Fruit fly (Drosophila melanogaster) whole organism, embryonic: ENCODE results near the gene IA-2.

Source experiments
- C15 ChIP-seq: fragments of 200-800 bp; sonication (Bioruptor generic); IDR thresholded peaks from 3 replicates; pipeline ENCODE4 v1.3.6; 2022; ENCODE audit warnings: missing biosample characterization, missing genetic modification characterization
- CG10147 ChIP-seq: fragments of 200-800 bp; sonication (Bioruptor generic); optimal IDR thresholded peaks from 2 replicates; lab custom pipeline; 2019; ENCODE audit warnings: missing biosample characterization, mild to moderate bottlenecking, missing genetic modification characterization, moderate library complexity
- CG10209 ChIP-seq: fragments of 200-800 bp; sonication (Bioruptor generic); optimal IDR thresholded peaks from 3 replicates; lab custom pipeline; 2017; ENCODE audit warnings: missing biosample characterization, mild to moderate bottlenecking, missing genetic modification characterization, missing genetic modification reagents
- CG10366 ChIP-seq: fragments of 200-800 bp; sonication (Bioruptor generic); IDR thresholded peaks from 2 replicates; pipeline ENCODE4 v1.3.6; 2022; ENCODE audit warnings: missing biosample characterization, missing genetic modification characterization
- CG11504 ChIP-seq: fragments of 200-800 bp; sonication (Bioruptor generic); optimal IDR thresholded peaks from 3 replicates; lab custom pipeline; 2019; ENCODE audit warnings: missing biosample characterization, mild to moderate bottlenecking, missing genetic modification characterization, moderate library complexity
- CG13894 ChIP-seq: fragments of 200-800 bp; sonication (Bioruptor generic); optimal IDR thresholded peaks from 3 replicates; lab custom pipeline; 2018; ENCODE audit warnings: missing biosample characterization, mild to moderate bottlenecking, missing genetic modification characterization, moderate library complexity
- CG14050 ChIP-seq: fragments of 200-800 bp; sonication (Bioruptor generic); IDR thresholded peaks from 3 replicates; pipeline ENCODE4 v1.3.6; 2022; ENCODE audit warnings: missing biosample characterization, missing genetic modification characterization
- CG14667 ChIP-seq: fragments of 200-800 bp; sonication (Bioruptor generic); IDR thresholded peaks from 2 replicates; pipeline ENCODE4 v1.3.6; 2022; ENCODE audit warnings: missing biosample characterization, missing genetic modification characterization
- CG1529 ChIP-seq: fragments of 200-800 bp; sonication (Bioruptor generic); optimal IDR thresholded peaks from 3 replicates; lab custom pipeline; 2018; ENCODE audit warnings: missing biosample characterization, missing genetic modification characterization
- CG16779 ChIP-seq: fragments of 200-800 bp; sonication (Bioruptor generic); IDR thresholded peaks from 2 replicates; pipeline ENCODE4 v1.3.6; 2022; ENCODE audit warnings: missing biosample characterization, missing genetic modification characterization
- CG17328 ChIP-seq: fragments of 200-800 bp; sonication (Bioruptor generic); IDR thresholded peaks from 2 replicates; pipeline ENCODE4 v1.3.6; 2022; ENCODE audit warnings: missing biosample characterization, missing genetic modification characterization
- CG18011 ChIP-seq: fragments of 200-800 bp; sonication (Bioruptor generic); optimal IDR thresholded peaks from 2 replicates; lab custom pipeline; 2017; ENCODE audit warnings: missing biosample characterization, missing genetic modification characterization, mild to moderate bottlenecking, moderate library complexity, missing genotype
- CG3407 ChIP-seq: fragments of 200-800 bp; sonication (Bioruptor generic); optimal IDR thresholded peaks from 2 replicates; lab custom pipeline; 2018; ENCODE audit warnings: missing biosample characterization, mild to moderate bottlenecking, missing genetic modification characterization
- CG34224 ChIP-seq: fragments of 200-800 bp; sonication (Bioruptor generic); IDR thresholded peaks from 3 replicates; pipeline ENCODE4 v1.3.6; 2022; ENCODE audit warnings: missing biosample characterization, missing genetic modification characterization; ENCODE audit not compliant: partially characterized antibody
- CG3847 ChIP-seq: fragments of 200-800 bp; sonication (Bioruptor generic); IDR thresholded peaks from 2 replicates; pipeline ENCODE4 v1.3.6; 2022; ENCODE audit warnings: missing biosample characterization, missing genetic modification characterization
- CG4328 ChIP-seq: fragments of 200-800 bp; sonication (Bioruptor generic); optimal IDR thresholded peaks from 3 replicates; lab custom pipeline; 2017; ENCODE audit warnings: missing biosample characterization, missing genetic modification reagents, missing genetic modification characterization
- CG4707 ChIP-seq: fragments of 200-800 bp; sonication (Bioruptor generic); optimal IDR thresholded peaks from 2 replicates; lab custom pipeline; 2018; ENCODE audit warnings: missing biosample characterization, mild to moderate bottlenecking, missing genetic modification characterization, moderate library complexity
- CG4730 ChIP-seq: fragments of 200-800 bp; sonication (Bioruptor generic); IDR thresholded peaks from 2 replicates; pipeline ENCODE4 v1.3.6; 2022; ENCODE audit warnings: missing biosample characterization, missing genetic modification characterization
- CG8359 ChIP-seq: fragments of 200-800 bp; sonication (Bioruptor generic); optimal IDR thresholded peaks from 2 replicates; lab custom pipeline; 2017; ENCODE audit warnings: missing biosample characterization, mild to moderate bottlenecking, missing genetic modification characterization, borderline replicate concordance
- Dfd ChIP-seq, 2 experiments: fragments of >200 bp; optimal IDR thresholded peaks; 2 replicates each; lab custom pipeline; 2017; ENCODE audit warnings: missing biosample characterization in 2 of 2, missing genetic modification characterization in 2 of 2
- Hey ChIP-seq: fragments of 200-800 bp; sonication (Bioruptor generic); optimal IDR thresholded peaks from 3 replicates; lab custom pipeline; 2018; ENCODE audit warnings: missing biosample characterization, mild to moderate bottlenecking, missing genetic modification characterization
- Hr78 ChIP-seq, 2 experiments: fragments of 200-800 bp in 1 of 2; fragments of >200 bp in 1 of 2; sonication (Bioruptor generic) in 1 of 2; optimal IDR thresholded peaks; 2 replicates each; lab custom pipeline; 2017 to 2019; ENCODE audit warnings: missing biosample characterization in 2 of 2, missing genetic modification characterization in 2 of 2, mild to moderate bottlenecking in 1 of 2, moderate library complexity in 1 of 2
- NK7.1 ChIP-seq: fragments of 200-800 bp; sonication (Bioruptor generic); optimal IDR thresholded peaks from 3 replicates; lab custom pipeline; 2016; ENCODE audit warnings: missing biosample characterization, missing genetic modification characterization
- NfI ChIP-seq: fragments of 200-800 bp; sonication (Bioruptor generic); optimal IDR thresholded peaks from 3 replicates; lab custom pipeline; 2018; ENCODE audit warnings: missing biosample characterization, mild to moderate bottlenecking, missing genetic modification characterization, moderate library complexity
- PHDP ChIP-seq: fragments of 200-800 bp; sonication (Bioruptor generic); optimal IDR thresholded peaks from 3 replicates; lab custom pipeline; 2018; ENCODE audit warnings: missing biosample characterization, mild to moderate bottlenecking, missing genetic modification characterization, moderate library complexity
- Tbp ChIP-seq: fragments of >200 bp; optimal IDR thresholded peaks from 2 replicates; lab custom pipeline; 2018; ENCODE audit warnings: missing biosample characterization, missing genetic modification characterization
- Vsx1 ChIP-seq: fragments of 200-800 bp; sonication (Bioruptor generic); optimal IDR thresholded peaks from 2 replicates; lab custom pipeline; 2017; ENCODE audit warnings: missing biosample characterization, mild to moderate bottlenecking, missing genetic modification characterization, missing genetic modification reagents
- bbx ChIP-seq: fragments of 200-800 bp; sonication (Bioruptor generic); IDR thresholded peaks from 2 replicates; pipeline ENCODE4 v1.3.6; 2022; ENCODE audit warnings: missing biosample characterization, missing genetic modification characterization; ENCODE audit not compliant: partially characterized antibody
- chm ChIP-seq: fragments of 200-800 bp; sonication (Bioruptor generic); IDR thresholded peaks from 2 replicates; pipeline ENCODE4 v1.3.6; 2022; ENCODE audit warnings: missing biosample characterization, missing genetic modification characterization
- dimm ChIP-seq: fragments of 200-800 bp; sonication (Bioruptor generic); IDR thresholded peaks from 2 replicates; pipeline ENCODE4 v1.3.6; 2022; ENCODE audit warnings: missing biosample characterization, missing genetic modification characterization
- dmrt99B ChIP-seq: fragments of 200-800 bp; sonication (Bioruptor generic); optimal IDR thresholded peaks from 2 replicates; lab custom pipeline; 2018; ENCODE audit warnings: missing biosample characterization, mild to moderate bottlenecking, missing genetic modification characterization, moderate library complexity
- esg ChIP-seq: fragments of 200-800 bp; sonication (Bioruptor generic); conservative IDR thresholded peaks from 2 replicates; pipeline ENCODE4 v1.3.6; 2022; ENCODE audit warnings: missing biosample characterization, missing genetic modification characterization
- eyg ChIP-seq: fragments of 200-800 bp; sonication (Bioruptor generic); optimal IDR thresholded peaks from 3 replicates; lab custom pipeline; 2016; ENCODE audit warnings: missing biosample characterization, missing genetic modification characterization
- fd64A ChIP-seq: fragments of 200-800 bp; sonication (Bioruptor generic); optimal IDR thresholded peaks from 3 replicates; lab custom pipeline; 2018; ENCODE audit warnings: missing biosample characterization, mild to moderate bottlenecking, missing genetic modification characterization
- gsb-n ChIP-seq: fragments of 200-800 bp; sonication (Bioruptor generic); optimal IDR thresholded peaks from 3 replicates; lab custom pipeline; 2018; ENCODE audit warnings: missing biosample characterization, mild to moderate bottlenecking, missing genetic modification characterization
- gt ChIP-seq: fragments of 200-800 bp; sonication (Bioruptor generic); IDR thresholded peaks from 2 replicates; pipeline ENCODE4 v1.3.6; 2022; ENCODE audit warnings: missing biosample characterization, missing genetic modification characterization
- her ChIP-seq: fragments of 200-800 bp; sonication (Bioruptor generic); optimal IDR thresholded peaks from 2 replicates; lab custom pipeline; 2016; ENCODE audit warnings: missing biosample characterization, missing genetic modification characterization
- ind ChIP-seq: fragments of 200-800 bp; sonication (Bioruptor generic); optimal IDR thresholded peaks from 3 replicates; lab custom pipeline; 2016; ENCODE audit warnings: missing biosample characterization, missing genetic modification characterization
- ken ChIP-seq: fragments of 200-800 bp; sonication (Bioruptor generic); IDR thresholded peaks from 3 replicates; pipeline ENCODE4 v1.3.6; 2022; ENCODE audit warnings: missing biosample characterization, missing genetic modification characterization
- lab ChIP-seq: fragments of 200-800 bp; sonication (Bioruptor generic); optimal IDR thresholded peaks from 3 replicates; lab custom pipeline; 2017; ENCODE audit warnings: missing biosample characterization, missing genetic modification characterization, mild to moderate bottlenecking, moderate library complexity, missing genetic modification reagents
- nau ChIP-seq: fragments of 200-800 bp; sonication (Bioruptor generic); optimal IDR thresholded peaks from 3 replicates; lab custom pipeline; 2017; ENCODE audit warnings: missing biosample characterization, mild to moderate bottlenecking, missing genetic modification characterization, missing genetic modification reagents
- psq ChIP-seq: fragments of 200-800 bp; sonication (Bioruptor generic); optimal IDR thresholded peaks from 2 replicates; lab custom pipeline; 2017; ENCODE audit warnings: missing biosample characterization, missing genetic modification characterization
- row ChIP-seq: fragments of 200-800 bp; sonication (Bioruptor generic); IDR thresholded peaks from 3 replicates; pipeline ENCODE4 v1.3.6; 2022; ENCODE audit warnings: missing biosample characterization, missing genetic modification characterization
- schlank ChIP-seq: fragments of 200-800 bp; sonication (Bioruptor generic); optimal IDR thresholded peaks from 2 replicates; lab custom pipeline; 2018; ENCODE audit warnings: missing biosample characterization, mild to moderate bottlenecking, missing genetic modification characterization
- slou ChIP-seq: fragments of 200-800 bp; sonication (Bioruptor generic); optimal IDR thresholded peaks from 3 replicates; lab custom pipeline; 2016; ENCODE audit warnings: missing biosample characterization, missing genetic modification characterization
- sna ChIP-seq: fragments of 200-800 bp; sonication (Bioruptor generic); IDR thresholded peaks from 2 replicates; pipeline ENCODE4 v1.3.6; 2022; ENCODE audit warnings: missing biosample characterization, missing genetic modification characterization; ENCODE audit not compliant: partially characterized antibody
- stwl ChIP-seq: fragments of 200-800 bp; sonication (Bioruptor generic); optimal IDR thresholded peaks from 3 replicates; lab custom pipeline; 2018; ENCODE audit warnings: missing biosample characterization, mild to moderate bottlenecking, missing genetic modification characterization, moderate library complexity
- twi ChIP-seq: fragments of 200-800 bp; optimal IDR thresholded peaks from 2 replicates; lab custom pipeline; 2019; ENCODE audit warnings: missing biosample characterization, mild to moderate bottlenecking, missing genetic modification characterization, moderate library complexity
- tx ChIP-seq: fragments of 200-800 bp; sonication (Bioruptor generic); optimal IDR thresholded peaks from 2 replicates; lab custom pipeline; 2016; ENCODE audit warnings: missing biosample characterization, missing genetic modification characterization
- z ChIP-seq: fragments of 200-800 bp; sonication (Bioruptor generic); IDR thresholded peaks from 3 replicates; pipeline ENCODE4 v1.3.6; 2022; ENCODE audit warnings: missing biosample characterization, missing genetic modification characterization
- zfh1 ChIP-seq: fragments of 200-800 bp; sonication (Bioruptor generic); IDR thresholded peaks from 3 replicates; pipeline ENCODE4 v1.3.6; 2022; ENCODE audit warnings: missing biosample characterization, missing genetic modification characterization

Gene IA-2

DNA sequence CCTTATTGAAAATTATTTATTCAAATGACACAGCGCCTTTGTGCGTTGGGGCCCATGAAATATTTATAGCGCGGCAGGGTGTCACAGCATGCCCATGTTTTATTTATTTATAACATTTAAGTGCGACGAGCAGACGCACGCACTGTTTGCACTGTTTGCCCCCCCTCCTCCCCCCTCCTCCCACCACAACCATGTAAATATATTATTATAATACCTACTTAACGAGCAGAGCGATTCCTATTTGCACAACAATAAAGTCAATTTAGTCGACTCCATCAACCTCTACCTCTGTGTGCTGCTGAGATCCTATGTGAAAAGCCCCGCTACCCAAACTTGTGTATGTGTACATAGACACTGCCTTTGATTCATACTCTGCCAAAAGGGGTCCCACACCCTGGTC, 46.9 kb upstream of the IA-2 start (continued):
- no peak for TF ChIP-seq row (GFP tag; lab: Robert Waterston, UW)
- no peak for TF ChIP-seq psq (GFP tag; lab: Kevin White, UChicago)
- 0 out of 2 replicates have a peak, but pooled peaks have one; percentile 24 for TF ChIP-seq CG3847 (GFP tag; lab: Robert Waterston, UW)
- no peak for TF ChIP-seq her
- peak; percentile 17 for TF ChIP-seq Hey (tag; lab: Kevin White, UChicago)
- no peak for TF ChIP-seq CG4707
- TF ChIP-seq Tbp, result no peak
- TF ChIP-seq schlank (tag; lab: Kevin White, UChicago), result peak; percentile 7
- TF ChIP-seq nau (GFP tag; lab: Kevin White, UChicago), result peak; percentile 40
- TF ChIP-seq CG18011 (GFP tag; lab: Kevin White, UChicago), result no peak
- TF ChIP-seq twi (tag; lab: Kevin White, UChicago), result no peak
- TF ChIP-seq CG1529 (GFP tag; lab: Kevin White, UChicago), result peak; percentile 33
- no peak for TF ChIP-seq CG4730 (GFP tag; lab: Robert Waterston, UW)
- TF ChIP-seq tx (GFP tag; lab: Kevin White, UChicago), result no peak
- TF ChIP-seq zfh1 (GFP tag; lab: Robert Waterston, UW), result no peak
- TF ChIP-seq esg (GFP tag; lab: Robert Waterston, UW), result no peak
- TF ChIP-seq eyg (GFP tag; lab: Kevin White, UChicago), result no peak
- no peak for TF ChIP-seq bbx
- peak; percentile 28 for TF ChIP-seq CG4328 (GFP tag; lab: Kevin White, UChicago)
- TF ChIP-seq dimm (GFP tag; lab: Robert Waterston, UW), result no peak
- no peak for TF ChIP-seq C15 (GFP tag; lab: Robert Waterston, UW)
- TF ChIP-seq CG10147 (GFP tag; lab: Kevin White, UChicago), result no peak
- peak; percentile 35 for TF ChIP-seq dmrt99B (tag; lab: Kevin White, UChicago)
- no peak for TF ChIP-seq sna (GFP tag; lab: Robert Waterston, UW)
- no peak for TF ChIP-seq z (GFP tag; lab: Robert Waterston, UW)
- TF ChIP-seq NK7.1, result no peak
- peak; percentile 49 for TF ChIP-seq Vsx1
- no peak for TF ChIP-seq stwl
- peak; percentile 78 for TF ChIP-seq CG3407 (GFP tag; lab: Kevin White, UChicago)
- no peak for TF ChIP-seq CG34224 (GFP tag; lab: Robert Waterston, UW)
- peak; percentile 62 for TF ChIP-seq PHDP (tag; lab: Kevin White, UChicago)
- no peak for TF ChIP-seq Dfd (GFP tag; optimal IDR thresholded peaks at IDR 0.05; lab: Kevin White, UChicago)
- peak; percentile 48 for TF ChIP-seq CG10209 (GFP tag; lab: Kevin White, UChicago)
- no peak for TF ChIP-seq slou (GFP tag; lab: Kevin White, UChicago)
- TF ChIP-seq chm (GFP tag; lab: Robert Waterston, UW), result no peak
- no peak for TF ChIP-seq ken
- no peak for TF ChIP-seq NfI (GFP tag; lab: Kevin White, UChicago)
- TF ChIP-seq CG8359 (GFP tag; lab: Kevin White, UChicago), result peak; percentile 33
- no peak for TF ChIP-seq CG13894 (tag; lab: Kevin White, UChicago)
- TF ChIP-seq CG16779 (GFP tag; lab: Robert Waterston, UW), result no peak
- peak; percentile 69 for TF ChIP-seq lab (GFP tag; lab: Kevin White, UChicago)
- TF ChIP-seq CG17328 (GFP tag; lab: Robert Waterston, UW), result no peak
- no peak for TF ChIP-seq gt (GFP tag; lab: Robert Waterston, UW)
- no peak for TF ChIP-seq ind
- TF ChIP-seq CG14050 (GFP tag; lab: Robert Waterston, UW), result no peak
- TF ChIP-seq CG14667 (GFP tag; lab: Robert Waterston, UW), result no peak
- peak; percentile 54 for TF ChIP-seq fd64A
- TF ChIP-seq CG11504 (tag; lab: Kevin White, UChicago), result peak; percentile 24
- no peak for TF ChIP-seq CG10366 (GFP tag; lab: Robert Waterston, UW)
- no peak for TF ChIP-seq gsb-n (tag; lab: Kevin White, UChicago)
- peak in 1 of 2 experiments; percentile 68 for TF ChIP-seq Hr78 (GFP tag; optimal IDR thresholded peaks at IDR 0.05; lab: Kevin White, UChicago)
